Worm (Caenorhabditis elegans) whole organism, young adult: Measurements from ENCODE around the gene twk-44.

Source experiments
- B0035.1 ChIP-seq: sonication (generic microtip); optimal IDR thresholded peaks from 2 replicates; lab custom pipeline; 2016; ENCODE audit warnings: missing genetic modification characterization, mild to moderate bottlenecking, missing compliant biosample characterization, missing genotype, missing genetic modification reagents
- B0336.3 ChIP-seq: fragments of 200-800 bp; sonication (Bioruptor generic); IDR thresholded peaks from 2 replicates; pipeline ENCODE4 v1.3.6; 2022; ENCODE audit warnings: missing genetic modification characterization, missing compliant biosample characterization
- D2030.7 ChIP-seq: fragments of 200-800 bp; sonication (Bioruptor generic); IDR thresholded peaks from 2 replicates; pipeline ENCODE4 v1.3.6; 2022; ENCODE audit warnings: missing genetic modification reagents, missing genetic modification characterization, missing compliant biosample characterization
- F39B2.1 ChIP-seq: fragments of 200-800 bp; sonication (Bioruptor generic); IDR thresholded peaks from 2 replicates; pipeline ENCODE4 v1.3.6; 2022; ENCODE audit warnings: missing genetic modification reagents, missing genetic modification characterization, missing compliant biosample characterization
- F55B11.4 ChIP-seq: sonication (generic microtip); optimal IDR thresholded peaks from 2 replicates; lab custom pipeline; 2016; ENCODE audit warnings: missing compliant biosample characterization, missing genetic modification characterization, borderline replicate concordance; ENCODE audit not compliant: insufficient read depth
- F57A8.1 ChIP-seq: fragments of 200-800 bp; sonication (Bioruptor generic); optimal IDR thresholded peaks from 2 replicates; lab custom pipeline; 2018; ENCODE audit warnings: mild to moderate bottlenecking, missing genetic modification characterization, moderate library complexity, missing compliant biosample characterization
- Y56A3A.18 ChIP-seq: fragments of 200-800 bp; sonication (Bioruptor generic); IDR thresholded peaks from 2 replicates; pipeline ENCODE4 v1.3.6; 2022; ENCODE audit warnings: missing genetic modification reagents, missing genetic modification characterization, missing compliant biosample characterization
- Y67H2A.10 ChIP-seq: fragments of 200-800 bp; sonication (Bioruptor generic); conservative IDR thresholded peaks from 2 replicates; pipeline ENCODE4 v1.3.6; 2022; ENCODE audit warnings: missing genetic modification reagents, missing genetic modification characterization, missing compliant biosample characterization
- Y95B8A.8 ChIP-seq: fragments of 200-800 bp; sonication (Bioruptor generic); IDR thresholded peaks from 2 replicates; pipeline ENCODE4 v1.3.6; 2022; ENCODE audit warnings: missing genetic modification reagents, missing genetic modification characterization, missing compliant biosample characterization
- aptf-2 ChIP-seq: fragments of 200-800 bp; sonication (Bioruptor generic); conservative IDR thresholded peaks from 2 replicates; pipeline ENCODE4 v1.3.6; 2022; ENCODE audit warnings: missing genetic modification reagents, missing genetic modification characterization, missing compliant biosample characterization
- aptf-3 ChIP-seq: fragments of 200-800 bp; sonication (Bioruptor generic); IDR thresholded peaks from 2 replicates; pipeline ENCODE4 v1.3.6; 2022; ENCODE audit warnings: missing genetic modification characterization, missing compliant biosample characterization
- atf-7 ChIP-seq: sonication (generic microtip); optimal IDR thresholded peaks from 2 replicates; lab custom pipeline; 2017; ENCODE audit warnings: mild to moderate bottlenecking, missing genetic modification characterization, missing compliant biosample characterization
- attf-3 ChIP-seq: fragments of 200-800 bp; sonication (Bioruptor generic); conservative IDR thresholded peaks from 2 replicates; pipeline ENCODE4 v1.3.6; 2022; ENCODE audit warnings: missing genetic modification reagents, missing genetic modification characterization, missing compliant biosample characterization
- attf-5 ChIP-seq: fragments of 200-800 bp; sonication (Bioruptor generic); optimal IDR thresholded peaks from 2 replicates; lab custom pipeline; 2018; ENCODE audit warnings: mild to moderate bottlenecking, missing genetic modification characterization, missing compliant biosample characterization
- ccch-3 ChIP-seq: fragments of 200-800 bp; sonication (Bioruptor generic); optimal IDR thresholded peaks from 2 replicates; lab custom pipeline; 2018; ENCODE audit warnings: mild to moderate bottlenecking, missing genetic modification characterization, missing compliant biosample characterization
- cebp-2 ChIP-seq: fragments of 200-800 bp; sonication (Bioruptor generic); IDR thresholded peaks from 2 replicates; pipeline ENCODE4 v1.3.6; 2022; ENCODE audit warnings: missing genetic modification characterization, missing compliant biosample characterization
- ceh-40 ChIP-seq: fragments of 200-800 bp; sonication (Bioruptor generic); IDR thresholded peaks from 2 replicates; pipeline ENCODE4 v1.3.6; 2022; ENCODE audit warnings: missing genetic modification characterization, missing compliant biosample characterization
- ceh-79 ChIP-seq: sonication (generic microtip); optimal IDR thresholded peaks from 2 replicates; lab custom pipeline; 2017; ENCODE audit warnings: mild to moderate bottlenecking, missing genetic modification characterization, missing compliant biosample characterization
- die-1 ChIP-seq: sonication (generic microtip); optimal IDR thresholded peaks from 2 replicates; lab custom pipeline; 2016; ENCODE audit warnings: missing genotype, mild to moderate bottlenecking, missing genetic modification characterization, missing compliant biosample characterization
- egl-18 ChIP-seq: fragments of 200-800 bp; sonication (Bioruptor generic); IDR thresholded peaks from 2 replicates; pipeline ENCODE4 v1.3.6; 2022; ENCODE audit warnings: missing genetic modification reagents, missing genetic modification characterization, missing compliant biosample characterization
- ets-4 ChIP-seq: fragments of 200-800 bp; sonication (Bioruptor generic); optimal IDR thresholded peaks from 2 replicates; lab custom pipeline; 2018; ENCODE audit warnings: mild to moderate bottlenecking, missing genetic modification characterization, missing compliant biosample characterization
- gei-17 ChIP-seq: fragments of 200-800 bp; sonication (Bioruptor generic); optimal IDR thresholded peaks from 2 replicates; lab custom pipeline; 2018; ENCODE audit warnings: mild to moderate bottlenecking, missing genetic modification characterization, missing compliant biosample characterization
- him-1 ChIP-seq: sonication (generic microtip); optimal IDR thresholded peaks from 2 replicates; lab custom pipeline; 2016; ENCODE audit warnings: missing genotype, missing genetic modification reagents, missing genetic modification characterization, missing compliant biosample characterization
- hrde-1 ChIP-seq: sonication (generic microtip); optimal IDR thresholded peaks from 2 replicates; lab custom pipeline; 2016; ENCODE audit warnings: missing genetic modification characterization, mild to moderate bottlenecking, missing compliant biosample characterization, moderate library complexity, missing genotype, missing genetic modification reagents, borderline replicate concordance
- let-526 ChIP-seq: fragments of 200-800 bp; sonication (Bioruptor generic); IDR thresholded peaks from 2 replicates; pipeline ENCODE4 v1.3.6; 2022; ENCODE audit warnings: missing genetic modification reagents, missing genetic modification characterization, missing compliant biosample characterization
- let-607 ChIP-seq, 2 experiments: fragments of 200-800 bp in 1 of 2; sonication (Bioruptor generic) in 1 of 2; sonication (generic microtip) in 1 of 2; optimal IDR thresholded peaks; 2 replicates each; lab custom pipeline; 2016 to 2018; ENCODE audit warnings: mild to moderate bottlenecking in 2 of 2, missing compliant biosample characterization in 2 of 2, missing genetic modification characterization in 2 of 2, moderate library complexity in 2 of 2, missing genotype in 1 of 2
- lin-26 ChIP-seq: fragments of 200-800 bp; sonication (Bioruptor generic); IDR thresholded peaks from 2 replicates; pipeline ENCODE4 v1.3.6; 2022; ENCODE audit warnings: missing genetic modification reagents, missing genetic modification characterization, missing compliant biosample characterization
- lin-40 ChIP-seq: sonication (generic microtip); optimal IDR thresholded peaks from 2 replicates; lab custom pipeline; 2016; ENCODE audit warnings: missing genetic modification characterization, mild to moderate bottlenecking, missing compliant biosample characterization, missing genotype, missing genetic modification reagents
- lin-54 ChIP-seq: fragments of 200-800 bp; sonication (Bioruptor generic); optimal IDR thresholded peaks from 2 replicates; lab custom pipeline; 2018; ENCODE audit warnings: mild to moderate bottlenecking, missing genetic modification characterization, missing compliant biosample characterization
- madf-10 ChIP-seq: sonication (generic microtip); optimal IDR thresholded peaks from 2 replicates; lab custom pipeline; 2016; ENCODE audit warnings: mild to moderate bottlenecking, missing genetic modification characterization, missing compliant biosample characterization
- madf-3 ChIP-seq: fragments of 200-800 bp; sonication (Bioruptor generic); IDR thresholded peaks from 2 replicates; pipeline ENCODE4 v1.3.6; 2022; ENCODE audit warnings: missing genetic modification reagents, missing genetic modification characterization, missing compliant biosample characterization
- mcd-1 ChIP-seq: fragments of 200-800 bp; sonication (Bioruptor generic); IDR thresholded peaks from 2 replicates; pipeline ENCODE4 v1.3.6; 2022; ENCODE audit warnings: missing genetic modification reagents, missing genetic modification characterization, missing compliant biosample characterization
- mel-28 ChIP-seq: sonication (generic microtip); optimal IDR thresholded peaks from 2 replicates; lab custom pipeline; 2016; ENCODE audit warnings: borderline replicate concordance, mild to moderate bottlenecking, missing genetic modification characterization, missing compliant biosample characterization
- mes-4 ChIP-seq: sonication (generic microtip); optimal IDR thresholded peaks from 2 replicates; lab custom pipeline; 2016; ENCODE audit warnings: missing genotype, missing genetic modification characterization, missing compliant biosample characterization
- nfyb-1 ChIP-seq: fragments of 200-800 bp; sonication (Bioruptor generic); IDR thresholded peaks from 2 replicates; pipeline ENCODE4 v1.3.6; 2022; ENCODE audit warnings: missing genetic modification reagents, missing genetic modification characterization, missing compliant biosample characterization
- nhr-90 ChIP-seq: sonication (generic microtip); optimal IDR thresholded peaks from 2 replicates; lab custom pipeline; 2016; ENCODE audit warnings: missing genotype, mild to moderate bottlenecking, missing genetic modification characterization, missing compliant biosample characterization
- pbrm-1 ChIP-seq: fragments of 200-800 bp; sonication (Bioruptor generic); IDR thresholded peaks from 2 replicates; pipeline ENCODE4 v1.3.6; 2022; ENCODE audit warnings: missing genetic modification reagents, missing genetic modification characterization, missing compliant biosample characterization
- rpc-1 ChIP-seq, 2 experiments: fragments of 150-350 bp in 1 of 2; sonication (generic microtip) in 1 of 2; optimal IDR thresholded peaks; 2 replicates each; lab custom pipeline; 2014 to 2018; ENCODE audit warnings: missing biosample characterization in 1 of 2, missing genetic modification characterization in 1 of 2, missing genetic modification reagents in 1 of 2, missing genotype in 1 of 2
- snpc-3.4 ChIP-seq: sonication (generic microtip); optimal IDR thresholded peaks from 2 replicates; lab custom pipeline; 2017; ENCODE audit warnings: missing genetic modification characterization, mild to moderate bottlenecking, missing compliant biosample characterization, antibody characterized with exemption, moderate library complexity, missing genotype, missing genetic modification reagents
- tlf-1 ChIP-seq: fragments of 200-800 bp; sonication (Bioruptor generic); optimal IDR thresholded peaks from 2 replicates; lab custom pipeline; 2018; ENCODE audit warnings: mild to moderate bottlenecking, missing genetic modification characterization, missing compliant biosample characterization
- zim-3 ChIP-seq: sonication (generic microtip); optimal IDR thresholded peaks from 2 replicates; lab custom pipeline; 2017; ENCODE audit warnings: mild to moderate bottlenecking, missing genetic modification characterization, moderate library complexity, missing compliant biosample characterization
- ztf-28 ChIP-seq: fragments of 200-800 bp; sonication (Bioruptor generic); IDR thresholded peaks from 2 replicates; pipeline ENCODE4 v1.3.6; 2022; ENCODE audit warnings: missing genetic modification reagents, missing genetic modification characterization, missing compliant biosample characterization

The twk-44 gene

DNA sequence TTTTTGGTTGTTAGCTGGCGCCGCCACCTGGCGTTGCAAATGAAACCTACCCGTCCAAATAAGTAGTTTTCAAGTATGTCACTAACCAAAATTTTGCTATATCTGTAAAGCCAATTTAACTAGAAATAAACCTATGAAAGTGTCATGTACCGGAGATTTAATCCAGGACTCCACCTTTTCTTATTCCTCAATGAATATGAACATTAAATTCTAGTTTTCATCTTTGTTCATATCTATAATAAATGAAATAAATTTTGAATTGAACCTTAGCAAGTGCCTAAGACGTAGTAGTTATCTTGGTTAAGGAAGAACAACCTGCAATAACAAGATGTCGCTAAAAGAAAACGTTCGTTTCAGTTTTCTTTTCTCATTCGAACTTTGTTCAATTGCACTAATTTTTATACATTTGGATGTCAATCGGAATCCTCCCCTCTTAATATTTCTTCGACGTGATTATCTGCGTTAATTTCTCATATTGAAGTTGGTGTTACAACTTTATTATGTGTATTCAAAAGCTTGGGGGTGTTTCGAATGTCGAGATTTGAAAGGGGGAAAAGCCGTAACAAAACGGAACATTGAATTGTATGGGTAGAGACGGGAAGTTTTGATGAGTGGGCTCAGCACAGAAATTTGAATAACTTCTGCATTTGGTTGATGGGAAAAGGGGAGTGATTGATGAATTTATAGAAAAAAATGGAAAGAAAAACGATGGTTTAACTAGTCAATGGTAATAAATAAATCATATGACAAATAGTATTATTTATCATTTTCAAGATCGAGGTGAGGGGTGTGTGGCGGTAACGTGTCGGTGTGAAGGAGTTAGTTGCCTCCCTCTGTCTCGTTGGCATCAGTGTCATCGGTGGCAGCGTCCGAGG, 23.4 kb downstream of the twk-44 start (continued):
- TF ChIP-seq let-526 (GFP tag; lab: Robert Waterston, UW): no peak
- no peak for TF ChIP-seq zim-3 (tag; lab: Kevin White, UChicago)
- peak; percentile 38 for TF ChIP-seq lin-54 (GFP tag; lab: Kevin White, UChicago)
- TF ChIP-seq ceh-79: peak; percentile 44
- TF ChIP-seq attf-5 (GFP tag; lab: Kevin White, UChicago): no peak
- peak; percentile 60 for TF ChIP-seq B0035.1 (tag; lab: Kevin White, UChicago)
- no peak for TF ChIP-seq snpc-3.4 (tag; lab: Kevin White, UChicago)
- no peak for TF ChIP-seq ztf-28 (GFP tag; lab: Robert Waterston, UW)
- TF ChIP-seq aptf-3 (GFP tag; lab: Robert Waterston, UW): no peak
- 0 out of 2 replicates have a peak, but pooled peaks have one; percentile 29 for TF ChIP-seq mcd-1
- peak; percentile 85 for TF ChIP-seq lin-40 (tag; lab: Kevin White, UChicago)
- TF ChIP-seq F39B2.1: no peak
- no peak for TF ChIP-seq die-1 (tag; lab: Kevin White, UChicago)
- TF ChIP-seq Y95B8A.8: peak; percentile 60; the same call in 1 of the 2 replicates
- TF ChIP-seq Y67H2A.10 (GFP tag; lab: Robert Waterston, UW): no peak
- no peak for TF ChIP-seq egl-18 (GFP tag; lab: Robert Waterston, UW)
- peak; percentile 86 for TF ChIP-seq B0336.3
- peak in 1 of 2 experiments; percentile 45 for TF ChIP-seq let-607 (tag; optimal IDR thresholded peaks at IDR 0.05; lab: Kevin White, UChicago)
- TF ChIP-seq ccch-3 (GFP tag; lab: Kevin White, UChicago): no peak
- TF ChIP-seq mes-4 (tag; lab: Kevin White, UChicago): no peak
- TF ChIP-seq F55B11.4 (tag; lab: Kevin White, UChicago): no peak
- no peak for TF ChIP-seq pbrm-1
- no peak for TF ChIP-seq aptf-2
- TF ChIP-seq cebp-2 (GFP tag; lab: Robert Waterston, UW): no peak
- no peak for TF ChIP-seq ets-4 (GFP tag; lab: Kevin White, UChicago)
- peak; percentile 61 for TF ChIP-seq tlf-1 (GFP tag; lab: Kevin White, UChicago)
- TF ChIP-seq him-1: no peak
- peak; percentile 66 for TF ChIP-seq madf-10 (tag; lab: Kevin White, UChicago)
- peak; percentile 27 for TF ChIP-seq nhr-90 (tag; lab: Kevin White, UChicago)
- no peak for TF ChIP-seq hrde-1 (tag; lab: Kevin White, UChicago)
- no peak for TF ChIP-seq attf-3 (GFP tag; lab: Robert Waterston, UW)
- peak; percentile 92 for TF ChIP-seq Y56A3A.18
- TF ChIP-seq F57A8.1 (GFP tag; lab: Kevin White, UChicago): no peak

DNA sequence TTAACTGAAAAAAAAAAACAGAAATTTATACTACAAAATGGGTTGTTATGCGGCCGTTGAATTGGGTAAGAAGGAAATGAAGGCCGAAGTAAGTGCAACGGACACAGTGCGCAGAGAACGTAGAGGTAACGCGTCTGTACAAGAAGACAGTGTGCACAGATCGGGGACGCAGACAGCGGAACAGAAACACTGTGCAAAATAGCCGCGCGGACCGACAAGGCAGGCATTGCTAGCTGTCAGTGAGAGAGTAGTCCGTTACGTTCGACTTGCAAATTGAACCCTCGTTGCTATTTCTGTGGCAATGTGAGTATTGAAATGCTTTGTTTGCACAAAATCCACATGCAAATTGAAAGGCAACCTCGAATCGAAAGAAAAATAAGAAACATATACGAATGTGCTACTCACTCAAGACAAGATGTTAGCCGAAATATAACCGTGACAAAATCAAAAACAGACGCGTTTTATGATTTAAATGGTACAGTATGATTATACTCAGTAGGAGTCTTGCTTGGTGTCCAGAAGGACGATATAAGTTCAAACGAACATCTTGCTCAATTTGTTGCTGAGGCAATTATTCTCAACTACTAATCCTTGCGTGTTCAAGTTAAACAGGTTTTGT, 26.3 kb downstream of the twk-44 start:
- TF ChIP-seq D2030.7 (GFP tag; lab: Robert Waterston, UW) (no peak), mel-28 (tag; lab: Kevin White, UChicago) (no peak), rpc-1 (optimal IDR thresholded peaks at IDR 0.05; lab: Kevin White, UChicago) (no peak), rpc-1 (tag; optimal IDR thresholded peaks at IDR 0.05; lab: Kevin White, UChicago) (no peak), let-526 (GFP tag; lab: Robert Waterston, UW) (no peak), nfyb-1 (GFP tag; lab: Robert Waterston, UW) (no peak), gei-17 (GFP tag; lab: Kevin White, UChicago) (no peak), atf-7 (tag; lab: Kevin White, UChicago) (no peak), aptf-3 (GFP tag; lab: Robert Waterston, UW) (0 out of 2 replicates have a peak, but pooled peaks have one; percentile 23), madf-3 (GFP tag; lab: Robert Waterston, UW) (no peak), ceh-40 (GFP tag; lab: Robert Waterston, UW) (no peak), lin-26 (GFP tag; lab: Robert Waterston, UW) (0 out of 2 replicates have a peak, but pooled peaks have one; percentile 33)
